Fruit fly (Drosophila melanogaster): ENCODE data around the gene mthl15.
A peak's percentile ranks its signal among the peaks of the same experiment; 100 is the strongest.

Gene mthl15

DNA sequence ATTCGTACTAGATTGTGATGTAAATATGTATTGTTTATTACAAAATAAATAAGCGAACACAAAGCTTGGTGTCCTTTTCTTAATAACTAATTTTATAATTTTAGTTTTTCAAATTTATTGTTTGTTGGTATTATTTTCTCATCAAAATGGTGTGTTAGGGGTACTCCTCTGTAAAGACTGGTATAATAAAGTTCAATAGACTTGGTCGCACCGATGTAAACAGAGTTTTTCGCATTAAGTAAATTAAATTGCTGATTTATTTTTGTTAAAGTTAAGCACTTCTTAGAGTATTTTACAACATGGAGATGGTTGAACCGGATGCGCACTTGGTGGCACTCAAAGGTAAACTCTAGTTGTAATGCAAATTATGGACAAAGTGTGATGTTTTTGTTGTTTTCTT is 28.4 kb upstream of the mthl15 start, which contains the start of gene CG4953 (continued):
- TF ChIP-seq Elba2 (GFP tag; optimal IDR thresholded peaks at IDR 0.05) (no peak), CG17359 (tag; optimal IDR thresholded peaks at IDR 0.05) (no peak), CG4617 (GFP tag; optimal IDR thresholded peaks at IDR 0.05; ENCODE audit: borderline replicate concordance) (peak; percentile 25), CG18011 (GFP tag; optimal IDR thresholded peaks at IDR 0.05) (no peak), CG34422 (GFP tag; IDR thresholded peaks at IDR 0.05) (no peak), vvl (GFP tag; IDR thresholded peaks at IDR 0.05) (no peak), MBD-R2 (GFP tag; IDR thresholded peaks at IDR 0.05) (peak; percentile 66), gcm (GFP tag; optimal IDR thresholded peaks at IDR 0.05) (no peak), nerfin-1 (tag; optimal IDR thresholded peaks at IDR 0.05) (no peak), CG1832 (GFP tag; optimal IDR thresholded peaks at IDR 0.05) (no peak), CG6683 (GFP tag; optimal IDR thresholded peaks at IDR 0.05) (no peak), Dbx (GFP tag; IDR thresholded peaks at IDR 0.05) (no peak), dm (GFP tag; optimal IDR thresholded peaks at IDR 0.05) (no peak), dati (GFP tag; IDR thresholded peaks at IDR 0.05) (no peak), CG15601 (tag; optimal IDR thresholded peaks at IDR 0.05) (no peak), sug (tag; optimal IDR thresholded peaks at IDR 0.05) (no peak), H2.0 (GFP tag; IDR thresholded peaks at IDR 0.05) (no peak), nmo (GFP tag; optimal IDR thresholded peaks at IDR 0.05) (no peak), CG3281 (GFP tag; optimal IDR thresholded peaks at IDR 0.05) (no peak), CG15073 (GFP tag; optimal IDR thresholded peaks at IDR 0.05) (no peak), salm (tag; optimal IDR thresholded peaks at IDR 0.05) (no peak), sd (tag; optimal IDR thresholded peaks at IDR 0.05) (no peak), onecut (GFP tag; IDR thresholded peaks at IDR 0.05) (no peak), CG16815 (GFP tag; optimal IDR thresholded peaks at IDR 0.05) (no peak), Aef1 (GFP tag; IDR thresholded peaks at IDR 0.05) (no peak), so (GFP tag; IDR thresholded peaks at IDR 0.05) (no peak), jumu (GFP tag; optimal IDR thresholded peaks at IDR 0.05) (no peak), E2f2 (GFP tag; IDR thresholded peaks at IDR 0.05) (peak; percentile 26; the same call in 1 of the 2 replicates), CkIIα-i1 (GFP tag; IDR thresholded peaks at IDR 0.05) (no peak)

DNA sequence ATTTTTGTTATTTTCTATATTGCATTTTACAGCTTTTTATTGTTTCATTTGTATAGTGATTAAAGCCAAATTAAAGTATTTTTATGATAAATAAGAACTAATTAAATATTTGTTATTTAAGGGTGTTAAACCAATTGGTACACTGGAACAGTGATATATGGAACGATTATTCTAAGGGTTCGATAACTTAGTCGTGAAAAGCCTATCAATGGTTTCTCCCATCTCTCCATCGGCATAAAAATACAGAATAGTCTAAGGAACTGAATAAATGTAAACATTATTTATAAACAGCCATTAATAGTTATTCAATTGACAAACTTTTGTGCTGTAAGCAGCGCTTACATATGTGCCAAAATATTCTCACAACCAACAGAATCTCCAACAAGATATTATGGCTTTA is 27.0 kb upstream of the mthl15 start, which contains the start of gene Mob3:
Gene Mob3 (plus strand): TSS at position 208 of the 400 bp plus-strand sequence.
- peak; percentile 42; the same call in 1 of the 3 replicates for TF ChIP-seq row (GFP tag; IDR thresholded peaks at IDR 0.05)
- TF ChIP-seq bbx (GFP tag; IDR thresholded peaks at IDR 0.05; ENCODE audit: partially characterized antibody), result peak; percentile 34; the same call in 1 of the 2 replicates
- peak; percentile 55; the same call in 1 of the 4 replicates for TF ChIP-seq Dll (GFP tag; IDR thresholded peaks at IDR 0.05; ENCODE audit: partially characterized antibody)
- TF ChIP-seq Sry-δ (GFP tag; optimal IDR thresholded peaks at IDR 0.05), result peak; percentile 63
- TF ChIP-seq Opbp (GFP tag; IDR thresholded peaks at IDR 0.05; ENCODE audit: partially characterized antibody), result peak; percentile 55; the same call in 1 of the 3 replicates
- TF ChIP-seq MESR4 (GFP tag; optimal IDR thresholded peaks at IDR 0.05), result peak; percentile 37
- TF ChIP-seq CG6765 (GFP tag; optimal IDR thresholded peaks at IDR 0.05), result no peak
- peak; percentile 31 for TF ChIP-seq CG12659 (GFP tag; optimal IDR thresholded peaks at IDR 0.05)
- TF ChIP-seq Nf-YC (tag; optimal IDR thresholded peaks at IDR 0.05), result no peak
- TF ChIP-seq stwl (tag; optimal IDR thresholded peaks at IDR 0.05), result peak; percentile 30
- no peak for TF ChIP-seq D19A (tag; optimal IDR thresholded peaks at IDR 0.05)
- peak; percentile 0 for TF ChIP-seq CG34376 (GFP tag; optimal IDR thresholded peaks at IDR 0.05)
- TF ChIP-seq Ets65A (GFP tag), result no peak
- peak; percentile 23 for TF ChIP-seq trem (tag; optimal IDR thresholded peaks at IDR 0.05)
- peak; percentile 68 for TF ChIP-seq MBD-R2 (GFP tag; IDR thresholded peaks at IDR 0.05)
- 0 out of 2 replicates have a peak, but pooled peaks have one; percentile 24 for TF ChIP-seq sna (GFP tag; IDR thresholded peaks at IDR 0.05; ENCODE audit: partially characterized antibody)
- TF ChIP-seq amos (GFP tag; IDR thresholded peaks at IDR 0.05; ENCODE audit: partially characterized antibody), result peak; percentile 52; the same call in 1 of the 2 replicates
- TF ChIP-seq eve (GFP tag; optimal IDR thresholded peaks at IDR 0.05), result peak in 1 of 2 experiments; percentile 56
- TF ChIP-seq YL-1 (GFP tag; optimal IDR thresholded peaks at IDR 0.05), result peak; percentile 53
- TF ChIP-seq CG13287 (GFP tag; IDR thresholded peaks at IDR 0.05; ENCODE audit: partially characterized antibody), result peak; percentile 65
- peak; percentile 94 for TF ChIP-seq CG30020 (tag; optimal IDR thresholded peaks at IDR 0.05)
- peak; percentile 33 for TF ChIP-seq CG17568 (GFP tag; optimal IDR thresholded peaks at IDR 0.05)
- TF ChIP-seq BEAF-32 (GFP tag; optimal IDR thresholded peaks at IDR 0.05), result peak; percentile 63

All from whole organism, embryonic.